Fruit fly (Drosophila melanogaster) whole organism, wandering third instar larva: Measurements from ENCODE around the gene CG3335.

ENCODE experiments used
- Dif ChIP-seq: fragments of 200-275, 200-300 bp; sonication (Bioruptor generic); optimal IDR thresholded peaks from 2 replicates; lab custom pipeline; 2018; ENCODE audit warnings: missing biosample characterization, missing genetic modification characterization; ENCODE audit not compliant: partially characterized antibody
- br ChIP-seq: fragments of 200-800 bp; sonication (Bioruptor generic); optimal IDR thresholded peaks from 2 replicates; lab custom pipeline; 2016; ENCODE audit warnings: missing biosample characterization, missing genetic modification characterization

- TF ChIP-seq Dif (GFP tag; lab: Kevin White, UChicago) (no peak), br (GFP tag; lab: Kevin White, UChicago) (no peak)
These were observed 4.3 kb downstream of the CG3335 start, which contains the start of gene Cyp40 for dm6 chr3L:9628376-9628775.
